Fruit fly (Drosophila melanogaster) whole organism, prepupa: ENCODE results near the gene CAHbeta.
A peak's percentile ranks its signal among the peaks of the same experiment; 100 is the strongest.

Experiments
- CG10631 ChIP-seq: fragments of 200-800 bp; sonication (Bioruptor generic); optimal IDR thresholded peaks from 2 replicates; lab custom pipeline; 2016; ENCODE audit warnings: missing biosample characterization, missing genetic modification characterization
- CG10669 ChIP-seq: fragments of 200-800 bp; sonication (Bioruptor generic); optimal IDR thresholded peaks from 3 replicates; lab custom pipeline; 2018; ENCODE audit warnings: missing biosample characterization, mild to moderate bottlenecking, missing genetic modification characterization, moderate library complexity
- CG11294 ChIP-seq: fragments of 200-800 bp; sonication (Bioruptor generic); IDR thresholded peaks from 2 replicates; pipeline ENCODE4 v1.3.6; 2022; ENCODE audit warnings: missing biosample characterization, missing genetic modification characterization
- CG11902 ChIP-seq: fragments of 200-800 bp; sonication (Bioruptor generic); optimal IDR thresholded peaks from 3 replicates; lab custom pipeline; 2016; ENCODE audit warnings: missing biosample characterization, missing genetic modification characterization
- CG15336 ChIP-seq: fragments of 200-800 bp; sonication (Bioruptor generic); IDR thresholded peaks from 2 replicates; pipeline ENCODE4 v1.3.6; 2022; ENCODE audit warnings: missing biosample characterization, missing genetic modification characterization
- CG1621 ChIP-seq: fragments of 200-800 bp; sonication (Bioruptor generic); optimal IDR thresholded peaks from 3 replicates; lab custom pipeline; 2018; ENCODE audit warnings: missing biosample characterization, mild to moderate bottlenecking, missing genetic modification characterization
- CG16779 ChIP-seq: fragments of 200-800 bp; sonication (Bioruptor generic); optimal IDR thresholded peaks from 3 replicates; lab custom pipeline; 2017; ENCODE audit warnings: missing biosample characterization, mild to moderate bottlenecking, missing genetic modification characterization
- CG3032 ChIP-seq: fragments of 200-800 bp; optimal IDR thresholded peaks from 2 replicates; lab custom pipeline; 2019; ENCODE audit warnings: missing biosample characterization, mild to moderate bottlenecking, missing genetic modification characterization, moderate library complexity
- CG31627 ChIP-seq: fragments of 200-800 bp; sonication (Bioruptor generic); optimal IDR thresholded peaks from 3 replicates; lab custom pipeline; 2016; ENCODE audit warnings: missing biosample characterization, missing genetic modification characterization
- CG32006 ChIP-seq: fragments of 200-800 bp; sonication (Bioruptor generic); optimal IDR thresholded peaks from 3 replicates; lab custom pipeline; 2017; ENCODE audit warnings: missing biosample characterization, mild to moderate bottlenecking, missing genetic modification characterization
- CG34406 ChIP-seq: fragments of 200-800 bp; sonication (Bioruptor generic); optimal IDR thresholded peaks from 3 replicates; lab custom pipeline; 2016; ENCODE audit warnings: missing biosample characterization, missing genetic modification characterization
- CG3919 ChIP-seq: fragments of 200-800 bp; sonication (Bioruptor generic); optimal IDR thresholded peaks from 3 replicates; lab custom pipeline; 2016; ENCODE audit warnings: missing biosample characterization, missing genetic modification characterization
- CG4318 ChIP-seq: fragments of 200-800 bp; sonication (Bioruptor generic); optimal IDR thresholded peaks from 3 replicates; lab custom pipeline; 2017; ENCODE audit warnings: missing biosample characterization, mild to moderate bottlenecking, missing genetic modification characterization
- CG6163 ChIP-seq: fragments of 200-800 bp; sonication (Bioruptor generic); IDR thresholded peaks from 3 replicates; pipeline ENCODE4 v1.3.6; 2022; ENCODE audit warnings: missing biosample characterization, missing genetic modification characterization
- CG6276 ChIP-seq: fragments of 200-800 bp; sonication (Bioruptor generic); optimal IDR thresholded peaks from 2 replicates; lab custom pipeline; 2017; ENCODE audit warnings: missing biosample characterization, mild to moderate bottlenecking, missing genetic modification characterization
- CG6792 ChIP-seq: fragments of 200-800 bp; sonication (Bioruptor generic); optimal IDR thresholded peaks from 3 replicates; lab custom pipeline; 2016; ENCODE audit warnings: missing biosample characterization, missing genetic modification characterization
- CG6808 ChIP-seq: fragments of 200-800 bp; sonication (Bioruptor generic); optimal IDR thresholded peaks from 3 replicates; lab custom pipeline; 2017; ENCODE audit warnings: missing biosample characterization, missing genetic modification characterization, mild to moderate bottlenecking, moderate library complexity, missing genetic modification reagents
- CG7368 ChIP-seq: fragments of 200-800 bp; sonication (Bioruptor generic); optimal IDR thresholded peaks from 3 replicates; lab custom pipeline; 2016; ENCODE audit warnings: missing biosample characterization, missing genetic modification characterization
- CG8119 ChIP-seq: fragments of 200-800 bp; sonication (Bioruptor generic); IDR thresholded peaks from 3 replicates; pipeline ENCODE4 v1.3.6; 2022; ENCODE audit warnings: missing biosample characterization, missing genetic modification characterization
- CG8632 ChIP-seq: fragments of 200-800 bp; sonication (Bioruptor generic); optimal IDR thresholded peaks from 3 replicates; lab custom pipeline; 2016; ENCODE audit warnings: missing biosample characterization, missing genetic modification characterization
- CG9139 ChIP-seq: fragments of 200-800 bp; sonication (Bioruptor generic); optimal IDR thresholded peaks from 3 replicates; lab custom pipeline; 2017; ENCODE audit warnings: missing biosample characterization, mild to moderate bottlenecking, missing genetic modification characterization
- Eip75B ChIP-seq: fragments of 200-800 bp; sonication (Bioruptor generic); optimal IDR thresholded peaks from 3 replicates; lab custom pipeline; 2016; ENCODE audit warnings: missing biosample characterization, missing genetic modification characterization
- Eip78C ChIP-seq: fragments of 200-800 bp; sonication (Bioruptor generic); peaks from one replicate; lab custom pipeline; 2016; ENCODE audit warnings: missing biosample characterization, missing genetic modification characterization
- Ets21C ChIP-seq: fragments of 200-800 bp; sonication (Bioruptor generic); optimal IDR thresholded peaks from 3 replicates; lab custom pipeline; 2016; ENCODE audit warnings: missing biosample characterization, missing genetic modification characterization
- Ets96B ChIP-seq: fragments of 200-800 bp; optimal IDR thresholded peaks from 2 replicates; lab custom pipeline; 2019; ENCODE audit warnings: missing biosample characterization, mild to moderate bottlenecking, missing genetic modification characterization, moderate library complexity
- Gug ChIP-seq: fragments of 200-800 bp; sonication (Bioruptor generic); IDR thresholded peaks from 2 replicates; pipeline ENCODE4 v1.3.6; 2022; ENCODE audit warnings: missing biosample characterization, missing genetic modification characterization
- Hr38 ChIP-seq: sonication (Bioruptor generic); optimal IDR thresholded peaks from 2 replicates; lab custom pipeline; 2016; ENCODE audit warnings: missing biosample characterization, missing genetic modification characterization
- Hr4 ChIP-seq: fragments of 200-800 bp; sonication (Bioruptor generic); optimal IDR thresholded peaks from 3 replicates; lab custom pipeline; 2016; ENCODE audit warnings: missing biosample characterization, missing genetic modification characterization
- Lpt ChIP-seq: fragments of 200-800 bp; sonication (Bioruptor generic); optimal IDR thresholded peaks from 3 replicates; lab custom pipeline; 2016; ENCODE audit warnings: missing biosample characterization, missing genetic modification characterization
- OdsH ChIP-seq: fragments of 200-800 bp; sonication (Bioruptor generic); optimal IDR thresholded peaks from 3 replicates; lab custom pipeline; 2016; ENCODE audit warnings: missing biosample characterization, missing genetic modification characterization
- Sox102F ChIP-seq: fragments of 200-800 bp; sonication (Bioruptor generic); optimal IDR thresholded peaks from 2 replicates; lab custom pipeline; 2016; ENCODE audit warnings: missing biosample characterization, mild to moderate bottlenecking, missing genetic modification characterization
- Sox14 ChIP-seq: fragments of 200-800 bp; sonication (Bioruptor generic); optimal IDR thresholded peaks from 3 replicates; lab custom pipeline; 2016; ENCODE audit warnings: missing biosample characterization, missing genetic modification characterization
- Sox15 ChIP-seq: fragments of 200-800 bp; sonication (Bioruptor generic); optimal IDR thresholded peaks from 3 replicates; lab custom pipeline; 2016; ENCODE audit warnings: missing biosample characterization, missing genetic modification characterization
- cyc ChIP-seq: fragments of 200-800 bp; sonication (Bioruptor generic); optimal IDR thresholded peaks from 3 replicates; lab custom pipeline; 2016; ENCODE audit warnings: missing biosample characterization, missing genetic modification characterization
- dsx ChIP-seq: fragments of 200-800 bp; optimal IDR thresholded peaks from 3 replicates; lab custom pipeline; 2019; ENCODE audit warnings: missing biosample characterization, mild to moderate bottlenecking, missing genetic modification characterization, moderate library complexity; ENCODE audit not compliant: poor library complexity, severe bottlenecking
- eg ChIP-seq: fragments of 200-800 bp; sonication (Bioruptor generic); IDR thresholded peaks from 3 replicates; pipeline ENCODE4 v1.3.6; 2022; ENCODE audit warnings: missing biosample characterization, missing genetic modification characterization
- fd85E ChIP-seq: fragments of 200-800 bp; sonication (Bioruptor generic); optimal IDR thresholded peaks from 3 replicates; lab custom pipeline; 2016; ENCODE audit warnings: missing biosample characterization, missing genetic modification characterization
- fkh ChIP-seq: fragments of 200-800 bp; sonication (Bioruptor generic); optimal IDR thresholded peaks from 3 replicates; lab custom pipeline; 2017; ENCODE audit warnings: missing biosample characterization, mild to moderate bottlenecking, missing genetic modification characterization, moderate library complexity
- lz ChIP-seq: fragments of 200-800 bp; sonication (Bioruptor generic); optimal IDR thresholded peaks from 3 replicates; lab custom pipeline; 2016; ENCODE audit warnings: missing biosample characterization, missing genetic modification characterization
- net ChIP-seq: fragments of 200-800 bp; sonication (Bioruptor generic); optimal IDR thresholded peaks from 3 replicates; lab custom pipeline; 2016; ENCODE audit warnings: missing biosample characterization, missing genetic modification characterization
- salr ChIP-seq, 2 experiments: fragments of 200-800 bp; sonication (Bioruptor generic); optimal IDR thresholded peaks; 3 replicates each; lab custom pipeline; 2016 to 2018; ENCODE audit warnings: missing biosample characterization in 2 of 2, missing genetic modification characterization in 2 of 2, mild to moderate bottlenecking in 1 of 2
- ss ChIP-seq, 2 experiments: fragments of 200-800 bp; sonication (Bioruptor generic); optimal IDR thresholded peaks; 2 replicates in 1 of 2; 3 replicates in 1 of 2; lab custom pipeline; 2017 to 2018; ENCODE audit warnings: mild to moderate bottlenecking in 2 of 2, missing biosample characterization in 2 of 2, missing genetic modification characterization in 2 of 2, moderate library complexity in 1 of 2
- svp ChIP-seq: fragments of 200-800 bp; sonication (Bioruptor generic); peaks from one replicate; lab custom pipeline; 2016; ENCODE audit warnings: missing biosample characterization, missing genetic modification characterization
- topi ChIP-seq: fragments of 200-800 bp; sonication (Bioruptor generic); optimal IDR thresholded peaks from 3 replicates; lab custom pipeline; 2016; ENCODE audit warnings: missing biosample characterization, missing genetic modification characterization

Gene CAHbeta

dm6 chr3R:9008202-9008601, 27.5 kb downstream of the CAHbeta start, which contains the start of gene CG11983:
TSS of gene CG11983 (plus strand) at chr3R:9008321.
- peak; percentile 16 for TF ChIP-seq CG3032 (tag; lab: Kevin White, UChicago)
- TF ChIP-seq CG8119 (GFP tag; lab: Robert Waterston, UW), result no peak
- TF ChIP-seq CG10631 (GFP tag; lab: Kevin White, UChicago), result no peak
- no peak for TF ChIP-seq CG10669 (GFP tag; lab: Kevin White, UChicago)
- peak; percentile 13 for TF ChIP-seq Ets96B
- TF ChIP-seq salr (GFP tag; optimal IDR thresholded peaks at IDR 0.05; lab: Kevin White, UChicago), result no peak
- TF ChIP-seq CG1621 (tag; lab: Kevin White, UChicago), result peak; percentile 67
- TF ChIP-seq CG6163 (GFP tag; lab: Robert Waterston, UW), result 0 out of 3 replicates have a peak, but pooled peaks have one; percentile 23
- no peak for TF ChIP-seq CG34406
- TF ChIP-seq eg (GFP tag; lab: Robert Waterston, UW), result no peak
- TF ChIP-seq Sox15 (GFP tag; lab: Kevin White, UChicago), result no peak
- TF ChIP-seq Sox14, result peak; percentile 47
- no peak for TF ChIP-seq fd85E (GFP tag; lab: Kevin White, UChicago)
- no peak for TF ChIP-seq CG6808 (GFP tag; lab: Kevin White, UChicago)
- peak; percentile 60 for TF ChIP-seq Eip78C (GFP tag; lab: Kevin White, UChicago)
- peak; percentile 39 for TF ChIP-seq fkh (GFP tag; lab: Kevin White, UChicago)
- no peak for TF ChIP-seq cyc
- TF ChIP-seq CG6792, result no peak

- TF ChIP-seq CG6276, result no peak
- TF ChIP-seq svp (GFP tag; lab: Kevin White, UChicago), result no peak
- no peak for TF ChIP-seq Sox102F (GFP tag; lab: Kevin White, UChicago)
- TF ChIP-seq CG15336 (GFP tag; lab: Robert Waterston, UW), result 0 out of 2 replicates have a peak, but pooled peaks have one; percentile 13
- TF ChIP-seq, all 60 proteins: peak for 1
Measured at dm6 chr3R:9010695-9011094, 30.0 kb downstream of the CAHbeta start.

- no peak for TF ChIP-seq CG15336 (GFP tag; lab: Robert Waterston, UW)
- no peak for TF ChIP-seq Eip78C (GFP tag; lab: Kevin White, UChicago)
- TF ChIP-seq dsx (GFP tag; lab: Kevin White, UChicago), result no peak
- no peak for TF ChIP-seq CG8119 (GFP tag; lab: Robert Waterston, UW)
- no peak for TF ChIP-seq CG4318
- TF ChIP-seq topi (GFP tag; lab: Kevin White, UChicago), result no peak
- no peak for TF ChIP-seq CG16779 (tag; lab: Kevin White, UChicago)
- TF ChIP-seq ss (GFP tag; optimal IDR thresholded peaks at IDR 0.05; lab: Kevin White, UChicago), result no peak
- no peak for TF ChIP-seq net (GFP tag; lab: Kevin White, UChicago)
- no peak for TF ChIP-seq CG8632 (GFP tag; lab: Kevin White, UChicago)
- no peak for TF ChIP-seq salr (GFP tag; optimal IDR thresholded peaks at IDR 0.05; lab: Kevin White, UChicago)
- no peak for TF ChIP-seq Hr38 (GFP tag; lab: Kevin White, UChicago)
- no peak for TF ChIP-seq Sox15 (GFP tag; lab: Kevin White, UChicago)
Measured at dm6 chr3R:9011708-9012107, 31.0 kb downstream of the CAHbeta start.

dm6 chr3R:9013765-9014380, 33.2 kb downstream of the CAHbeta start:
- TF ChIP-seq CG32006 (no peak), lz (GFP tag; lab: Kevin White, UChicago) (peak; percentile 68), CG11294 (GFP tag; lab: Robert Waterston, UW) (no peak), Gug (GFP tag; lab: Robert Waterston, UW) (0 out of 2 replicates have a peak, but pooled peaks have one; percentile 16), Eip75B (GFP tag; lab: Kevin White, UChicago) (no peak), CG3919 (GFP tag; lab: Kevin White, UChicago) (no peak), topi (GFP tag; lab: Kevin White, UChicago) (peak; percentile 57), OdsH (GFP tag; lab: Kevin White, UChicago) (no peak), CG34406 (no peak), Hr4 (no peak), CG8119 (GFP tag; lab: Robert Waterston, UW) (no peak; the same call in 2 of the 3 replicates), svp (GFP tag; lab: Kevin White, UChicago) (peak; percentile 28), Lpt (GFP tag; lab: Kevin White, UChicago) (peak; percentile 54), CG11902 (GFP tag; lab: Kevin White, UChicago) (peak; percentile 34), ss (GFP tag; optimal IDR thresholded peaks at IDR 0.05; lab: Kevin White, UChicago) (peak in 1 of 2 experiments; percentile 59), CG7368 (GFP tag; lab: Kevin White, UChicago) (no peak), Ets21C (GFP tag; lab: Kevin White, UChicago) (no peak), Sox15 (GFP tag; lab: Kevin White, UChicago) (peak; percentile 21), CG31627 (GFP tag; lab: Kevin White, UChicago) (peak; percentile 75), CG4318 (no peak), dsx (GFP tag; lab: Kevin White, UChicago) (peak; percentile 32), CG9139 (no peak), Sox102F (GFP tag; lab: Kevin White, UChicago) (no peak), CG6808 (GFP tag; lab: Kevin White, UChicago) (no peak)
